Worm (Caenorhabditis elegans) whole organism, early embryonic: Measurements from ENCODE around the gene F42A9.3.

ENCODE experiments used
- B0310.2 ChIP-seq: sonication (generic microtip); optimal IDR thresholded peaks from 2 replicates; lab custom pipeline; 2016; ENCODE audit warnings: mild to moderate bottlenecking, missing genetic modification characterization, missing compliant biosample characterization
- ama-1 ChIP-seq: fragments of 150-350 bp; optimal IDR thresholded peaks from 2 replicates; lab custom pipeline; 2014
- flt-1 ChIP-seq: fragments of 200-800 bp; sonication (Bioruptor generic); IDR thresholded peaks from 2 replicates; pipeline ENCODE4 v1.3.6; 2022; ENCODE audit warnings: missing genetic modification characterization, missing compliant biosample characterization
- hnd-1 ChIP-seq: sonication (generic microtip); optimal IDR thresholded peaks from 2 replicates; lab custom pipeline; 2016; ENCODE audit warnings: missing genetic modification characterization, missing compliant biosample characterization
- tbx-11 ChIP-seq: fragments of 200-800 bp; sonication (Bioruptor generic); IDR thresholded peaks from 2 replicates; pipeline ENCODE4 v1.3.6; 2022; ENCODE audit warnings: missing genetic modification characterization, missing compliant biosample characterization
- tbx-37 ChIP-seq: fragments of 200-800 bp; sonication (Bioruptor generic); conservative IDR thresholded peaks from 2 replicates; pipeline ENCODE4 v1.3.6; 2022; ENCODE audit warnings: missing genetic modification reagents, missing genetic modification characterization, missing compliant biosample characterization

DNA sequence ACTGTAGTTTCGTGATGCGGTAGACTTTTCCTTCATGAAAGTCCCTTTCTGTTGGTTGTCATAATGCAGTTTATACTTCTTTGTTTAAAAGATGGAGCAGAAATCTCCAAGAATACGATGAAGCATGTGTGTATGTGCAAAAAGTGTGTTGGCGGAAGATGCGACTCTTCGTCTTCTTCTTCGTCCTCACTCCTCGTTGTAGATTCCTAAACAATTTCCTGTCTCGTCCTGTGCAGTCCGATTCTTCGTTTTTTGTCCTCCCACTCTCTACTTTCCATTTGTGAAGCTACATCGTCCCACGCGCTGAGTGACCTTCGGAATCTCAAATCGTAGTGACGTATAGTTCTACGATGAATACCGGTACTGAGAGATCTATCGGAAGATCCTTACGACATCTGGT is 11.2 kb downstream of the F42A9.3 start:
- TF ChIP-seq B0310.2 (tag; lab: Kevin White, UChicago) (no peak), ama-1 (lab: Kevin White, UChicago) (no peak), tbx-11 (no peak), flt-1 (GFP tag; lab: Robert Waterston, UW) (no peak), hnd-1 (tag; lab: Kevin White, UChicago) (no peak), tbx-37 (GFP tag; lab: Robert Waterston, UW) (no peak)
